Worm (Caenorhabditis elegans) whole organism, L2 larva: Measurements from ENCODE around the gene sart-3.

ENCODE experiments used
- aly-2 ChIP-seq: fragments of 150-350 bp; optimal IDR thresholded peaks from 2 replicates; lab custom pipeline; 2014; ENCODE audit warnings: missing biosample characterization, missing genetic modification characterization
- egl-27 ChIP-seq: sonication (generic microtip); optimal IDR thresholded peaks from 3 replicates; lab custom pipeline; 2017; ENCODE audit warnings: missing biosample characterization, missing genetic modification reagents, missing genetic modification characterization
- lin-39 ChIP-seq: fragments of 150-350 bp; optimal IDR thresholded peaks from 2 replicates; lab custom pipeline; 2014; ENCODE audit warnings: missing biosample characterization, missing genetic modification reagents, missing genetic modification characterization
- nhr-23 ChIP-seq: fragments of 150-350 bp; optimal IDR thresholded peaks from 2 replicates; lab custom pipeline; 2014; ENCODE audit warnings: missing biosample characterization, missing genetic modification reagents, missing genetic modification characterization
- nhr-6 ChIP-seq: fragments of 150-350 bp; optimal IDR thresholded peaks from 2 replicates; lab custom pipeline; 2014; ENCODE audit warnings: missing biosample characterization, missing genetic modification characterization

DNA sequence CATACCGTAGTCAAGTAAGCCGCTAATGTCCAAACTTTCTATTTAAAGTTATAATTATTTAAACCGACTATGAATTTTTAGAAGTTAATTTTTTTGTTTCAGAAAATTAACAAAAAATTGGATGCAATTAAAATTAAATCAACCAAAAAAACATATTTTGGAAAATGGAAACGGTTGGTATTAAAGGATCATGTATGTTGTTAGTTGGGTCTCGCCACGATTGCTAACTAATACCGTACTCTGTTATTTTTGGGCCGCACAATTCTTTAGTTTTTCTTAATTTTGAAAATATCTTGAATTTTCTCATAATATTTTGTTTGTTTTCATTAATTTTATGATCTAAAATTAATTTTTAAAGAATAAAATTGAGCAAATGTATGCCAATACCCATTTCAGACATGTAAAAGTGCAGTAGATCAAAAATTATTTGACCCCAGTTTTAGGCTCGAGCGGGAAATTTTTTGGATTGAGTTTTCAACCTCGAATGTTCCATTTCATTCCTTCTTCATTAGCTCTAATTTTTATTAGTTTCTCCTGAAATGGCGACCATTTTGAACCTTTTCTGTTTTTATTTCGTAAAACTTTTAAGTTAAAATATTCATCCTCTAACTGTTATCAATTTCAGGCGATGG is 39.7 kb upstream of the sart-3 start, which contains the start of gene cbd-1:
- TF ChIP-seq lin-39: no peak
- no peak for TF ChIP-seq egl-27
- TF ChIP-seq nhr-23 (tag; lab: Kevin White, UChicago): no peak
- TF ChIP-seq nhr-6: no peak
- no peak for TF ChIP-seq aly-2 (tag; lab: Kevin White, UChicago)
